Worm (Caenorhabditis elegans) whole organism, L2 larva: ENCODE data around the gene lgc-17.
A peak's percentile ranks its signal among the peaks of the same experiment; 100 is the strongest.

Experiments
- C34F6.9 ChIP-seq: fragments of 150-350 bp; optimal IDR thresholded peaks from 2 replicates; lab custom pipeline; 2014; ENCODE audit warnings: missing biosample characterization, missing genetic modification characterization
- F13H6.1 ChIP-seq: sonication (generic microtip); optimal IDR thresholded peaks from 2 replicates; lab custom pipeline; 2016; ENCODE audit warnings: missing genetic modification characterization, missing compliant biosample characterization
- Y55F3AM.14 ChIP-seq: fragments of 200-800 bp; sonication (Bioruptor generic); optimal IDR thresholded peaks from 2 replicates; lab custom pipeline; 2018; ENCODE audit warnings: mild to moderate bottlenecking, missing genetic modification characterization, missing compliant biosample characterization
- ZK546.5 ChIP-seq: sonication (generic microtip); optimal IDR thresholded peaks from 2 replicates; lab custom pipeline; 2017; ENCODE audit warnings: missing biosample characterization, missing genetic modification characterization
- alr-1 ChIP-seq: fragments of 150-350 bp; optimal IDR thresholded peaks from 2 replicates; lab custom pipeline; 2014; ENCODE audit warnings: missing biosample characterization, missing genetic modification characterization
- ceh-16 ChIP-seq: fragments of 150-350 bp; optimal IDR thresholded peaks from 2 replicates; lab custom pipeline; 2014; ENCODE audit warnings: missing biosample characterization, missing genetic modification characterization
- crh-2 ChIP-seq: sonication (generic microtip); optimal IDR thresholded peaks from 2 replicates; lab custom pipeline; 2017; ENCODE audit warnings: missing biosample characterization, missing genetic modification characterization
- elt-1 ChIP-seq: fragments of 150-350 bp; optimal IDR thresholded peaks from 2 replicates; lab custom pipeline; 2014; ENCODE audit warnings: missing biosample characterization, missing genetic modification characterization
- fos-1 ChIP-seq: fragments of 150-350 bp; optimal IDR thresholded peaks from 2 replicates; lab custom pipeline; 2014; ENCODE audit warnings: missing biosample characterization, missing genetic modification characterization
- gmeb-1 ChIP-seq: fragments of 150-350 bp; optimal IDR thresholded peaks from 2 replicates; lab custom pipeline; 2014; ENCODE audit warnings: missing biosample characterization, missing genetic modification characterization
- lin-13 ChIP-seq: fragments of 150-350 bp; optimal IDR thresholded peaks from 2 replicates; lab custom pipeline; 2014; ENCODE audit warnings: missing biosample characterization, missing genetic modification reagents, missing genetic modification characterization
- lin-39 ChIP-seq: fragments of 150-350 bp; optimal IDR thresholded peaks from 2 replicates; lab custom pipeline; 2014; ENCODE audit warnings: missing biosample characterization, missing genetic modification reagents, missing genetic modification characterization
- lsy-2 ChIP-seq, 2 experiments: fragments of 150-350 bp in 1 of 2; sonication (generic microtip) in 1 of 2; optimal IDR thresholded peaks; 2 replicates each; lab custom pipeline; 2014 to 2017; ENCODE audit warnings: missing biosample characterization in 2 of 2, missing genetic modification characterization in 2 of 2
- nhr-10 ChIP-seq: sonication (generic microtip); optimal IDR thresholded peaks from 2 replicates; lab custom pipeline; 2017; ENCODE audit warnings: missing biosample characterization, missing genetic modification characterization
- nhr-129 ChIP-seq: fragments of 150-350 bp; optimal IDR thresholded peaks from 2 replicates; lab custom pipeline; 2014; ENCODE audit warnings: missing biosample characterization, missing genetic modification characterization
- nhr-21 ChIP-seq: fragments of 150-350 bp; optimal IDR thresholded peaks from 2 replicates; lab custom pipeline; 2014; ENCODE audit warnings: missing biosample characterization, missing genetic modification characterization
- nhr-25 ChIP-seq: fragments of 150-350 bp; sonication (generic microtip); optimal IDR thresholded peaks from 3 replicates; lab custom pipeline; 2014; ENCODE audit warnings: missing biosample characterization, missing genetic modification characterization
- nhr-77 ChIP-seq: fragments of 150-350 bp; optimal IDR thresholded peaks from 2 replicates; lab custom pipeline; 2014; ENCODE audit warnings: missing biosample characterization, missing genetic modification characterization
- peb-1 ChIP-seq: fragments of 150-350 bp; optimal IDR thresholded peaks from 2 replicates; lab custom pipeline; 2014; ENCODE audit warnings: missing biosample characterization, missing genetic modification characterization
- skn-1 ChIP-seq: sonication (generic microtip); optimal IDR thresholded peaks from 2 replicates; lab custom pipeline; 2017; ENCODE audit warnings: missing biosample characterization, missing genetic modification characterization
- sma-3 ChIP-seq: sonication (generic microtip); optimal IDR thresholded peaks from 2 replicates; lab custom pipeline; 2016; ENCODE audit warnings: missing genetic modification reagents, missing genetic modification characterization, missing compliant biosample characterization
- sma-9 ChIP-seq, 2 experiments: fragments of 150-350 bp in 1 of 2; sonication (generic microtip) in 1 of 2; optimal IDR thresholded peaks; 2 replicates each; lab custom pipeline; 2014 to 2016; ENCODE audit warnings: missing genetic modification characterization in 2 of 2, mild to moderate bottlenecking in 1 of 2, missing biosample characterization in 1 of 2, missing compliant biosample characterization in 1 of 2, missing genetic modification reagents in 1 of 2, moderate library complexity in 1 of 2
- snpc-4 ChIP-seq: fragments of 150-350 bp; optimal IDR thresholded peaks from 2 replicates; lab custom pipeline; 2014; ENCODE audit warnings: missing biosample characterization, missing genetic modification characterization
- unc-39 ChIP-seq: fragments of 150-350 bp; optimal IDR thresholded peaks from 2 replicates; lab custom pipeline; 2014; ENCODE audit warnings: missing biosample characterization, missing genetic modification characterization
- unc-62 ChIP-seq: fragments of 150-350 bp; optimal IDR thresholded peaks from 2 replicates; lab custom pipeline; 2014; ENCODE audit warnings: missing biosample characterization, missing genetic modification reagents, missing genetic modification characterization
- ztf-11 ChIP-seq: sonication (generic microtip); optimal IDR thresholded peaks from 2 replicates; lab custom pipeline; 2017; ENCODE audit warnings: missing biosample characterization, missing genetic modification characterization

The lgc-17 gene

ce11 chrX:12171631-12172348, 50.4 kb downstream of the lgc-17 start, which contains the start of gene F57G12.1 (continued):
- TF ChIP-seq nhr-21 (tag; lab: Kevin White, UChicago) (peak; percentile 36), lsy-2 (tag; optimal IDR thresholded peaks at IDR 0.05; lab: Kevin White, UChicago) (peak; percentile 48 to 74), nhr-129 (tag; lab: Kevin White, UChicago) (peak; percentile 99), C34F6.9 (peak; percentile 79), unc-39 (no peak), peb-1 (tag; lab: Kevin White, UChicago) (peak; percentile 18), nhr-10 (tag; lab: Kevin White, UChicago) (no peak), lin-39 (tag; lab: Kevin White, UChicago) (no peak), crh-2 (peak; percentile 90), unc-62 (GFP tag; lab: Kevin White, UChicago) (no peak), Y55F3AM.14 (GFP tag; lab: Kevin White, UChicago) (peak; percentile 51), elt-1 (tag; lab: Kevin White, UChicago) (peak; percentile 36), skn-1 (tag; lab: Kevin White, UChicago) (no peak), F13H6.1 (tag; lab: Kevin White, UChicago) (peak; percentile 87), ceh-16 (tag; lab: Kevin White, UChicago) (peak; percentile 64), nhr-77 (tag; lab: Kevin White, UChicago) (no peak), ZK546.5 (no peak)
- TF ChIP-seq, all 48 proteins: peak for 28

ce11 chrX:12172482-12173134, 51.2 kb downstream of the lgc-17 start:
- peak; percentile 54 for TF ChIP-seq nhr-129 (tag; lab: Kevin White, UChicago)
- TF ChIP-seq sma-9 (GFP tag; optimal IDR thresholded peaks at IDR 0.05; lab: Kevin White, UChicago) = peak; percentile 84
- TF ChIP-seq sma-9 (tag; optimal IDR thresholded peaks at IDR 0.05; lab: Kevin White, UChicago) = no peak
- peak; percentile 96 for TF ChIP-seq ceh-16 (tag; lab: Kevin White, UChicago)
- no peak for TF ChIP-seq skn-1 (tag; lab: Kevin White, UChicago)
- peak; percentile 32 for TF ChIP-seq crh-2
- TF ChIP-seq F13H6.1 (tag; lab: Kevin White, UChicago) = peak; percentile 27
- peak; percentile 27 for TF ChIP-seq sma-3
- TF ChIP-seq fos-1 (tag; lab: Kevin White, UChicago) = peak; percentile 28
- no peak for TF ChIP-seq gmeb-1 (tag; lab: Kevin White, UChicago)
- TF ChIP-seq lin-13 (GFP tag; lab: Kevin White, UChicago) = no peak
- peak; percentile 47 for TF ChIP-seq nhr-25 (tag; lab: Kevin White, UChicago)
- TF ChIP-seq alr-1 (tag; lab: Kevin White, UChicago) = no peak
- peak; percentile 37 for TF ChIP-seq elt-1 (tag; lab: Kevin White, UChicago)

ce11 chrX:12173989-12174388, 52.6 kb downstream of the lgc-17 start:
- no peak for TF ChIP-seq nhr-77 (tag; lab: Kevin White, UChicago)
- peak; percentile 32 for TF ChIP-seq fos-1 (tag; lab: Kevin White, UChicago)
- no peak for TF ChIP-seq snpc-4 (tag; lab: Kevin White, UChicago)
- no peak for TF ChIP-seq ztf-11 (tag; lab: Kevin White, UChicago)
- TF ChIP-seq sma-9 (GFP tag; optimal IDR thresholded peaks at IDR 0.05; lab: Kevin White, UChicago) = peak; percentile 40
- no peak for TF ChIP-seq sma-9 (tag; optimal IDR thresholded peaks at IDR 0.05; lab: Kevin White, UChicago)
